Fruit fly (Drosophila melanogaster) whole organism, embryonic: ENCODE results near the gene CG31467.

Source experiments
- Ada2b ChIP-seq: fragments of 200-800 bp; sonication (Bioruptor generic); IDR thresholded peaks from 2 replicates; pipeline ENCODE4 v1.3.6; 2022; ENCODE audit warnings: missing biosample characterization, missing genetic modification characterization
- BtbVII ChIP-seq: fragments of 200-800 bp; sonication (Bioruptor generic); optimal IDR thresholded peaks from 3 replicates; lab custom pipeline; 2017; ENCODE audit warnings: missing biosample characterization, mild to moderate bottlenecking, missing genetic modification characterization
- CG13287 ChIP-seq: fragments of 200-800 bp; sonication (Bioruptor generic); IDR thresholded peaks from 2 replicates; pipeline ENCODE4 v1.3.6; 2022; ENCODE audit warnings: missing biosample characterization, missing genetic modification characterization; ENCODE audit not compliant: partially characterized antibody
- CG14050 ChIP-seq: fragments of 200-800 bp; sonication (Bioruptor generic); IDR thresholded peaks from 3 replicates; pipeline ENCODE4 v1.3.6; 2022; ENCODE audit warnings: missing biosample characterization, missing genetic modification characterization
- CG15479 ChIP-seq: fragments of 200-800 bp; sonication (Bioruptor generic); optimal IDR thresholded peaks from 3 replicates; lab custom pipeline; 2019; ENCODE audit warnings: missing biosample characterization, mild to moderate bottlenecking, missing genetic modification characterization, moderate library complexity
- CG15696 ChIP-seq: fragments of 200-800 bp; sonication (Bioruptor generic); optimal IDR thresholded peaks from 2 replicates; lab custom pipeline; 2019; ENCODE audit warnings: missing biosample characterization, mild to moderate bottlenecking, missing genetic modification characterization, moderate library complexity
- CG16815 ChIP-seq: fragments of 200-800 bp; sonication (Bioruptor generic); optimal IDR thresholded peaks from 3 replicates; lab custom pipeline; 2017; ENCODE audit warnings: missing biosample characterization, mild to moderate bottlenecking, missing genetic modification characterization
- CG18011 ChIP-seq: fragments of 200-800 bp; sonication (Bioruptor generic); optimal IDR thresholded peaks from 2 replicates; lab custom pipeline; 2017; ENCODE audit warnings: missing biosample characterization, missing genetic modification characterization, mild to moderate bottlenecking, moderate library complexity, missing genotype
- CG2875 ChIP-seq: fragments of 200-800 bp; sonication (Bioruptor generic); optimal IDR thresholded peaks from 2 replicates; lab custom pipeline; 2017; ENCODE audit warnings: missing biosample characterization, mild to moderate bottlenecking, missing genetic modification characterization, missing genetic modification reagents
- CG3726 ChIP-seq: fragments of 200-800 bp; sonication (Bioruptor generic); IDR thresholded peaks from 3 replicates; pipeline ENCODE4, ENCODE4 v1.3.6; 2022; ENCODE audit warnings: missing biosample characterization, missing genetic modification characterization
- CG4820 ChIP-seq: fragments of 200-800 bp; sonication (Bioruptor generic); optimal IDR thresholded peaks from 3 replicates; lab custom pipeline; 2016; ENCODE audit warnings: missing biosample characterization, missing genetic modification characterization
- CG6683 ChIP-seq: fragments of 200-800 bp; sonication (Bioruptor generic); optimal IDR thresholded peaks from 2 replicates; lab custom pipeline; 2017; ENCODE audit warnings: missing biosample characterization, mild to moderate bottlenecking, missing genetic modification characterization, missing genetic modification reagents
- CG6791 ChIP-seq: fragments of 200-800 bp; sonication (Bioruptor generic); IDR thresholded peaks from 3 replicates; pipeline ENCODE4 v1.3.6; 2022; ENCODE audit warnings: missing biosample characterization, missing genetic modification characterization; ENCODE audit not compliant: partially characterized antibody
- CHES-1-like ChIP-seq: fragments of 200-800 bp; sonication (Bioruptor generic); optimal IDR thresholded peaks from 2 replicates; lab custom pipeline; 2016; ENCODE audit warnings: missing biosample characterization, missing genetic modification characterization
- Dbx ChIP-seq: fragments of 200-800 bp; sonication (Bioruptor generic); IDR thresholded peaks from 3 replicates; pipeline ENCODE4 v1.3.6; 2022; ENCODE audit warnings: missing biosample characterization, missing genetic modification characterization
- Doc2 ChIP-seq: fragments of 200-800 bp; sonication (Bioruptor generic); IDR thresholded peaks from 2 replicates; pipeline ENCODE4 v1.3.6; 2022; ENCODE audit warnings: missing biosample characterization, missing genetic modification characterization
- E2f1 ChIP-seq: fragments of 200-800 bp; sonication (Bioruptor generic); IDR thresholded peaks from 2 replicates; pipeline ENCODE4 v1.3.6; 2022; ENCODE audit warnings: missing biosample characterization, missing genetic modification characterization
- Elba2 ChIP-seq: fragments of 200-800 bp; sonication (Bioruptor generic); optimal IDR thresholded peaks from 3 replicates; lab custom pipeline; 2016; ENCODE audit warnings: missing biosample characterization, missing genetic modification characterization
- Fer3 ChIP-seq: fragments of 200-800 bp; sonication (Bioruptor generic); optimal IDR thresholded peaks from 2 replicates; lab custom pipeline; 2018; ENCODE audit warnings: missing biosample characterization, mild to moderate bottlenecking, missing genetic modification characterization, moderate library complexity
- GATAe ChIP-seq: fragments of 200-800 bp; sonication (Bioruptor generic); conservative IDR thresholded peaks from 2 replicates; pipeline ENCODE4 v1.3.6; 2022; ENCODE audit warnings: missing biosample characterization, missing genetic modification characterization
- Hr3 ChIP-seq: fragments of 200-800 bp; sonication (Bioruptor generic); optimal IDR thresholded peaks from 3 replicates; lab custom pipeline; 2016; ENCODE audit warnings: missing biosample characterization, missing genetic modification characterization
- Hr39 ChIP-seq: fragments of >200 bp; optimal IDR thresholded peaks from 2 replicates; lab custom pipeline; 2017
- Hr51 ChIP-seq, 2 experiments: fragments of 200-800 bp; sonication (Bioruptor generic); optimal IDR thresholded peaks; 2 replicates in 1 of 2; 3 replicates in 1 of 2; lab custom pipeline; 2016 to 2018; ENCODE audit warnings: missing biosample characterization in 2 of 2, missing genetic modification characterization in 2 of 2, mild to moderate bottlenecking in 1 of 2, moderate library complexity in 1 of 2
- Hsf ChIP-seq: fragments of 200-800 bp; sonication (Bioruptor generic); optimal IDR thresholded peaks from 3 replicates; lab custom pipeline; 2016; ENCODE audit warnings: missing biosample characterization, missing genetic modification characterization
- Kr ChIP-seq: fragments of 200-800 bp; sonication (Bioruptor generic); optimal IDR thresholded peaks from 2 replicates; lab custom pipeline; 2017; ENCODE audit warnings: missing biosample characterization, mild to moderate bottlenecking, missing genetic modification characterization
- MESR4 ChIP-seq: fragments of 200-800 bp; sonication (Bioruptor generic); optimal IDR thresholded peaks from 2 replicates; lab custom pipeline; 2018; ENCODE audit warnings: missing biosample characterization, mild to moderate bottlenecking, missing genetic modification characterization, moderate library complexity
- NC2β ChIP-seq: fragments of 200-800 bp; sonication (Bioruptor generic); optimal IDR thresholded peaks from 2 replicates; lab custom pipeline; 2016; ENCODE audit warnings: missing biosample characterization, missing genetic modification characterization
- NK7.1 ChIP-seq: fragments of 200-800 bp; sonication (Bioruptor generic); optimal IDR thresholded peaks from 3 replicates; lab custom pipeline; 2016; ENCODE audit warnings: missing biosample characterization, missing genetic modification characterization
- Sry-δ ChIP-seq: fragments of 200-800 bp; sonication (Bioruptor generic); optimal IDR thresholded peaks from 2 replicates; lab custom pipeline; 2016; ENCODE audit warnings: missing biosample characterization, missing genetic modification characterization
- Trl ChIP-seq, 3 experiments: fragments of >200 bp in 2 of 3; fragments of 200-800 bp in 1 of 3; sonication (Bioruptor generic) in 1 of 3; optimal IDR thresholded peaks; 2 replicates in 1 of 3; 3 replicates in 2 of 3; lab custom pipeline; 2016 to 2017; ENCODE audit warnings: missing biosample characterization in 1 of 3, missing genetic modification characterization in 1 of 3
- Xrp1 ChIP-seq: fragments of 200-800 bp; sonication (Bioruptor generic); IDR thresholded peaks from 2 replicates; pipeline ENCODE4 v1.3.6; 2022; ENCODE audit warnings: missing biosample characterization, missing genetic modification characterization
- bowl ChIP-seq: fragments of 200-800 bp; sonication (Bioruptor generic); IDR thresholded peaks from 2 replicates; pipeline ENCODE4 v1.3.6; 2022; ENCODE audit warnings: missing biosample characterization, missing genetic modification characterization
- bsh ChIP-seq, 2 experiments: fragments of 200-800 bp; sonication (Bioruptor generic); optimal IDR thresholded peaks; 2 replicates each; lab custom pipeline; 2017 to 2018; ENCODE audit warnings: mild to moderate bottlenecking in 2 of 2, missing biosample characterization in 2 of 2, missing genetic modification characterization in 2 of 2, moderate library complexity in 1 of 2
- cwo ChIP-seq: fragments of 200-800 bp; sonication (Bioruptor generic); optimal IDR thresholded peaks from 3 replicates; lab custom pipeline; 2017; ENCODE audit warnings: missing biosample characterization, missing genetic modification characterization, mild to moderate bottlenecking, moderate library complexity, missing genetic modification reagents
- dati ChIP-seq: fragments of 200-800 bp; sonication (Bioruptor generic); IDR thresholded peaks from 2 replicates; pipeline ENCODE4 v1.3.6; 2022; ENCODE audit warnings: missing biosample characterization, missing genetic modification characterization
- dmrt99B ChIP-seq: fragments of 200-800 bp; sonication (Bioruptor generic); optimal IDR thresholded peaks from 2 replicates; lab custom pipeline; 2018; ENCODE audit warnings: missing biosample characterization, mild to moderate bottlenecking, missing genetic modification characterization, moderate library complexity
- dpn ChIP-seq, 2 experiments: fragments of 200-800 bp; sonication (Bioruptor generic); optimal IDR thresholded peaks; 3 replicates each; lab custom pipeline; 2016; ENCODE audit warnings: missing biosample characterization in 2 of 2, missing genetic modification characterization in 2 of 2
- fru ChIP-seq: fragments of >200 bp; optimal IDR thresholded peaks from 2 replicates; lab custom pipeline; 2017
- hkb ChIP-seq, 2 experiments: fragments of 200-800 bp in 1 of 2; fragments of >200 bp in 1 of 2; sonication (Bioruptor generic) in 1 of 2; IDR thresholded peaks in 1 of 2; optimal IDR thresholded peaks in 1 of 2; 2 replicates each; pipeline versions ENCODE4 v1.3.6 to Lab custom; 2017 to 2022; ENCODE audit warnings: missing biosample characterization in 1 of 2, missing genetic modification characterization in 1 of 2
- salm ChIP-seq: fragments of 200-800 bp; sonication (Bioruptor generic); optimal IDR thresholded peaks from 2 replicates; lab custom pipeline; 2018; ENCODE audit warnings: missing biosample characterization, mild to moderate bottlenecking, missing genetic modification characterization
- shn ChIP-seq: fragments of 200-800 bp; sonication (Bioruptor generic); optimal IDR thresholded peaks from 3 replicates; lab custom pipeline; 2016; ENCODE audit warnings: missing biosample characterization, missing genetic modification characterization
- tna ChIP-seq: fragments of 200-800 bp; sonication (Bioruptor generic); IDR thresholded peaks from 2 replicates; pipeline ENCODE4 v1.3.6; 2022; ENCODE audit warnings: missing biosample characterization, missing genetic modification characterization; ENCODE audit not compliant: partially characterized antibody
- trh ChIP-seq: fragments of 200-800 bp; sonication (Bioruptor generic); optimal IDR thresholded peaks from 2 replicates; lab custom pipeline; 2016; ENCODE audit warnings: missing biosample characterization, missing genetic modification characterization
- ttk ChIP-seq: fragments of 200-800 bp; sonication (Bioruptor generic); IDR thresholded peaks from 2 replicates; pipeline ENCODE4 v2.1.2; 2022; ENCODE audit warnings: missing biosample characterization, missing genetic modification characterization
- unc-4 ChIP-seq: fragments of 200-800 bp; sonication (Bioruptor generic); IDR thresholded peaks from 2 replicates; pipeline ENCODE4 v1.3.6; 2022; ENCODE audit warnings: missing biosample characterization, missing genetic modification characterization; ENCODE audit not compliant: partially characterized antibody
- vfl ChIP-seq: fragments of 200-800 bp; sonication (Bioruptor generic); optimal IDR thresholded peaks from 2 replicates; lab custom pipeline; 2016; ENCODE audit warnings: missing biosample characterization, missing genetic modification characterization

CG31467 gene

dm6 chr3R:10699020-10699951 is 7.4 kb downstream of the CG31467 start (continued):
- TF ChIP-seq Elba2 (GFP tag; lab: Kevin White, UChicago) (no peak), salm (tag; lab: Kevin White, UChicago) (no peak), Doc2 (GFP tag; lab: Robert Waterston, UW) (no peak), unc-4 (GFP tag; lab: Robert Waterston, UW) (no peak), hkb (optimal IDR thresholded peaks at IDR 0.05; lab: Kevin White, UChicago) (no peak), hkb (GFP tag; IDR thresholded peaks at IDR 0.05; lab: Robert Waterston, UW) (0 out of 2 replicates have a peak, but pooled peaks have one; percentile 8), fru (lab: Kevin White, UChicago) (no peak), CHES-1-like (GFP tag; lab: Kevin White, UChicago) (peak; percentile 27), shn (GFP tag; lab: Kevin White, UChicago) (peak; percentile 5), Dbx (GFP tag; lab: Robert Waterston, UW) (no peak), trh (GFP tag; lab: Kevin White, UChicago) (no peak), GATAe (GFP tag; lab: Robert Waterston, UW) (peak; percentile 25; the same call in 1 of the 2 replicates), CG15479 (GFP tag; lab: Kevin White, UChicago) (peak; percentile 77), NK7.1 (no peak)
- TF ChIP-seq, all 482 proteins: peak for 67

dm6 chr3R:10696371-10696777 is 10.3 kb downstream of the CG31467 start, which contains the start of the genes pug, CG14683 and CG46459:
TSS of gene pug (plus strand) at chr3R:10696534.
TSS of gene CG14683 (plus strand) at chr3R:10696647.
TSS of gene CG46459 (plus strand) at chr3R:10696647.
- TF ChIP-seq hkb (optimal IDR thresholded peaks at IDR 0.05; lab: Kevin White, UChicago): no peak
- peak; percentile 35; the same call in 1 of the 2 replicates for TF ChIP-seq hkb (GFP tag; IDR thresholded peaks at IDR 0.05; lab: Robert Waterston, UW)
- peak; percentile 21 to 60 for TF ChIP-seq dpn (GFP tag; optimal IDR thresholded peaks at IDR 0.05; lab: Kevin White, UChicago)
- TF ChIP-seq E2f1 (GFP tag; lab: Robert Waterston, UW): no peak
- TF ChIP-seq Hr51 (GFP tag; optimal IDR thresholded peaks at IDR 0.05; lab: Kevin White, UChicago): peak in 1 of 2 experiments; percentile 28
- TF ChIP-seq CG6791: peak; percentile 92
- TF ChIP-seq Ada2b (GFP tag; lab: Robert Waterston, UW): no peak
- TF ChIP-seq Trl (optimal IDR thresholded peaks at IDR 0.05; lab: Kevin White, UChicago): no peak
- peak; percentile 73 for TF ChIP-seq Trl (GFP tag; optimal IDR thresholded peaks at IDR 0.05; lab: Kevin White, UChicago)
- TF ChIP-seq bsh (GFP tag; optimal IDR thresholded peaks at IDR 0.05; lab: Kevin White, UChicago): peak in 1 of 2 experiments; percentile 9
- TF ChIP-seq CG14050 (GFP tag; lab: Robert Waterston, UW): no peak
- no peak for TF ChIP-seq CG2875
- no peak for TF ChIP-seq dati (GFP tag; lab: Robert Waterston, UW)
- no peak for TF ChIP-seq CG16815
- TF ChIP-seq MESR4 (GFP tag; lab: Kevin White, UChicago): peak; percentile 45
- peak; percentile 21 for TF ChIP-seq CG4820 (GFP tag; lab: Kevin White, UChicago)
- peak; percentile 6 for TF ChIP-seq Fer3 (tag; lab: Kevin White, UChicago)
- peak; percentile 17 for TF ChIP-seq Hr3
- no peak for TF ChIP-seq vfl (GFP tag; lab: Kevin White, UChicago)
- no peak for TF ChIP-seq bowl
- no peak for TF ChIP-seq Xrp1 (GFP tag; lab: Robert Waterston, UW)
- peak; percentile 2 for TF ChIP-seq CG15696 (tag; lab: Kevin White, UChicago)
- TF ChIP-seq dmrt99B (tag; lab: Kevin White, UChicago): no peak
- TF ChIP-seq CG18011 (GFP tag; lab: Kevin White, UChicago): peak; percentile 2
- no peak for TF ChIP-seq Hr39 (lab: Kevin White, UChicago)
- TF ChIP-seq Sry-δ (GFP tag; lab: Kevin White, UChicago): peak; percentile 96
- no peak for TF ChIP-seq Kr (GFP tag; lab: Kevin White, UChicago)
- TF ChIP-seq tna (GFP tag; lab: Robert Waterston, UW): peak; percentile 93
- TF ChIP-seq BtbVII (GFP tag; lab: Kevin White, UChicago): no peak
- no peak for TF ChIP-seq CG3726 (GFP tag; lab: Robert Waterston, UW)
- TF ChIP-seq cwo (GFP tag; lab: Kevin White, UChicago): no peak
- TF ChIP-seq CG13287 (GFP tag; lab: Robert Waterston, UW): peak; percentile 99
- TF ChIP-seq CG6683 (GFP tag; lab: Kevin White, UChicago): no peak
- peak; percentile 2 for TF ChIP-seq NC2β
- TF ChIP-seq Hsf (GFP tag; lab: Kevin White, UChicago): peak; percentile 41
- no peak for TF ChIP-seq ttk
